Worm (Caenorhabditis elegans) whole organism, mixed stage, embryonic: ENCODE data around the gene hal-3.

Source experiments
- M03D4.4 ChIP-seq: sonication (generic microtip); optimal IDR thresholded peaks from 2 replicates; lab custom pipeline; 2017; ENCODE audit warnings: mild to moderate bottlenecking, missing genetic modification characterization, missing compliant biosample characterization
- bed-3 ChIP-seq: fragments of 200-800 bp; sonication (Bioruptor generic); optimal IDR thresholded peaks from 3 replicates; lab custom pipeline; 2018; ENCODE audit warnings: mild to moderate bottlenecking, missing genetic modification characterization, moderate library complexity, missing compliant biosample characterization
- ceh-39 ChIP-seq: fragments of 150-350 bp; optimal IDR thresholded peaks from 2 replicates; lab custom pipeline; 2014; ENCODE audit warnings: missing biosample characterization, missing genetic modification characterization
- ceh-43 ChIP-seq: fragments of 200-800 bp; sonication (Bioruptor generic); optimal IDR thresholded peaks from 2 replicates; lab custom pipeline; 2018; ENCODE audit warnings: mild to moderate bottlenecking, missing genetic modification characterization, moderate library complexity, missing compliant biosample characterization
- ceh-83 ChIP-seq: fragments of 200-800 bp; sonication (Bioruptor generic); optimal IDR thresholded peaks from 2 replicates; lab custom pipeline; 2018; ENCODE audit warnings: mild to moderate bottlenecking, missing genetic modification characterization, missing compliant biosample characterization
- ces-1 ChIP-seq: fragments of 150-350 bp; optimal IDR thresholded peaks from 2 replicates; lab custom pipeline; 2014; ENCODE audit warnings: missing biosample characterization, missing genetic modification reagents, missing genetic modification characterization
- cnd-1 ChIP-seq: fragments of 200-800 bp; sonication (Bioruptor generic); optimal IDR thresholded peaks from 2 replicates; lab custom pipeline; 2018; ENCODE audit warnings: mild to moderate bottlenecking, missing genetic modification characterization, missing compliant biosample characterization
- drap-1 ChIP-seq: fragments of 200-800 bp; sonication (Bioruptor generic); optimal IDR thresholded peaks from 3 replicates; lab custom pipeline; 2018; ENCODE audit warnings: mild to moderate bottlenecking, missing genetic modification characterization, missing compliant biosample characterization
- elt-1 ChIP-seq: sonication (generic microtip); optimal IDR thresholded peaks from 2 replicates; lab custom pipeline; 2017; ENCODE audit warnings: missing genetic modification characterization, mild to moderate bottlenecking, missing compliant biosample characterization, antibody characterized with exemption, moderate library complexity, borderline replicate concordance; ENCODE audit not compliant: insufficient read depth
- elt-3 ChIP-seq: fragments of 150-350 bp; optimal IDR thresholded peaks from 2 replicates; lab custom pipeline; 2014; ENCODE audit warnings: missing biosample characterization, missing genetic modification characterization
- flh-1 ChIP-seq: fragments of 200-800 bp; sonication (Bioruptor generic); optimal IDR thresholded peaks from 2 replicates; lab custom pipeline; 2018; ENCODE audit warnings: mild to moderate bottlenecking, missing genetic modification characterization, moderate library complexity, missing compliant biosample characterization
- ham-2 ChIP-seq: fragments of 200-800 bp; sonication (Bioruptor generic); optimal IDR thresholded peaks from 2 replicates; lab custom pipeline; 2018; ENCODE audit warnings: mild to moderate bottlenecking, missing genetic modification characterization, missing compliant biosample characterization
- hlh-1 ChIP-seq: fragments of 150-350 bp; optimal IDR thresholded peaks from 2 replicates; lab custom pipeline; 2014; ENCODE audit warnings: missing biosample characterization, missing genetic modification reagents, missing genetic modification characterization
- lin-13 ChIP-seq: fragments of 150-350 bp; optimal IDR thresholded peaks from 2 replicates; lab custom pipeline; 2014; ENCODE audit warnings: missing biosample characterization, missing genetic modification characterization
- lin-32 ChIP-seq: fragments of 200-800 bp; sonication (Bioruptor generic); optimal IDR thresholded peaks from 2 replicates; lab custom pipeline; 2018; ENCODE audit warnings: mild to moderate bottlenecking, missing genetic modification characterization, missing compliant biosample characterization
- mab-5 ChIP-seq: fragments of 150-350 bp; optimal IDR thresholded peaks from 2 replicates; lab custom pipeline; 2014; ENCODE audit warnings: missing biosample characterization, missing genetic modification characterization
- mep-1 ChIP-seq: fragments of 150-350 bp; optimal IDR thresholded peaks from 2 replicates; lab custom pipeline; 2017; ENCODE audit warnings: missing biosample characterization, missing genetic modification reagents, missing genetic modification characterization, inconsistent platforms
- nhr-2 ChIP-seq: fragments of 150-350 bp; optimal IDR thresholded peaks from 2 replicates; lab custom pipeline; 2014; ENCODE audit warnings: missing biosample characterization, missing genetic modification characterization
- nhr-237 ChIP-seq: fragments of 150-350 bp; optimal IDR thresholded peaks from 2 replicates; lab custom pipeline; 2014; ENCODE audit warnings: missing biosample characterization, missing genetic modification characterization
- nhr-76 ChIP-seq: sonication (generic microtip); optimal IDR thresholded peaks from 2 replicates; lab custom pipeline; 2017; ENCODE audit warnings: missing biosample characterization, missing genetic modification characterization
- pha-4 ChIP-seq: fragments of 150-350 bp; optimal IDR thresholded peaks from 2 replicates; lab custom pipeline; 2018; ENCODE audit warnings: missing biosample characterization, missing genetic modification reagents, missing genetic modification characterization
- sem-2 ChIP-seq: fragments of 200-800 bp; sonication (Bioruptor generic); optimal IDR thresholded peaks from 2 replicates; lab custom pipeline; 2018; ENCODE audit warnings: mild to moderate bottlenecking, missing genetic modification characterization, missing compliant biosample characterization
- sptf-1 ChIP-seq: sonication (generic microtip); optimal IDR thresholded peaks from 2 replicates; lab custom pipeline; 2017; ENCODE audit warnings: mild to moderate bottlenecking, missing genetic modification characterization, moderate library complexity, missing compliant biosample characterization
- tbx-8 ChIP-seq: fragments of 200-800 bp; sonication (Bioruptor generic); optimal IDR thresholded peaks from 2 replicates; lab custom pipeline; 2018; ENCODE audit warnings: mild to moderate bottlenecking, missing genetic modification characterization, moderate library complexity, missing compliant biosample characterization
- unc-120 ChIP-seq: sonication (generic microtip); optimal IDR thresholded peaks from 2 replicates; lab custom pipeline; 2017; ENCODE audit warnings: missing genetic modification characterization, missing compliant biosample characterization; ENCODE audit not compliant: poor library complexity, severe bottlenecking
- unc-62 ChIP-seq: fragments of 150-350 bp; optimal IDR thresholded peaks from 2 replicates; lab custom pipeline; 2014; ENCODE audit warnings: missing biosample characterization, missing genetic modification reagents, missing genetic modification characterization
- zip-8 ChIP-seq: fragments of 150-350 bp; optimal IDR thresholded peaks from 2 replicates; lab custom pipeline; 2014; ENCODE audit warnings: missing biosample characterization, missing genetic modification characterization
- ztf-11 ChIP-seq: fragments of 150-350 bp; optimal IDR thresholded peaks from 2 replicates; lab custom pipeline; 2014; ENCODE audit warnings: missing biosample characterization, missing genetic modification characterization

The hal-3 gene

DNA sequence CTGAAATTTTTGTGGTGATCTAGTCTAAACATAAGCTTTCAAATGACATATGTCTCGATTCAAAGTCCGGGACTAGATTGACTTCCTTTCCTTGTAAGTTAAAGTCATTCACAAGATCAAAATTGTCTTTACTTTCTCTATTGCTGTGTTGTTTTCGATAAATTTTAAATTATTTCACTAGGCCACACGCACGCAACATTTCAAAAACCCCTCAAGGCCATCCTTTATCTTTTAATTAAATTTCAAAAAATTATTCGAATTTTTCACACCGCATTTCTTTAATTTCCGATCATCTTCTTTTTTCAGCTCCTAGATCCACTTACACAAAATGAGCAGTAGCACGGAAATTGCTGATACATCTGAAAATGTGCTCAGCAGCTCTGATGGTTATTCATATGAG, 19.4 kb upstream of the hal-3 start, which contains the start of gene ZK1307.7:
Gene ZK1307.7, plus strand, starts transcription at position 301 of the 400 bp plus-strand sequence.
- no peak for TF ChIP-seq flh-1
- no peak for TF ChIP-seq ceh-83
- no peak for TF ChIP-seq nhr-76

DNA sequence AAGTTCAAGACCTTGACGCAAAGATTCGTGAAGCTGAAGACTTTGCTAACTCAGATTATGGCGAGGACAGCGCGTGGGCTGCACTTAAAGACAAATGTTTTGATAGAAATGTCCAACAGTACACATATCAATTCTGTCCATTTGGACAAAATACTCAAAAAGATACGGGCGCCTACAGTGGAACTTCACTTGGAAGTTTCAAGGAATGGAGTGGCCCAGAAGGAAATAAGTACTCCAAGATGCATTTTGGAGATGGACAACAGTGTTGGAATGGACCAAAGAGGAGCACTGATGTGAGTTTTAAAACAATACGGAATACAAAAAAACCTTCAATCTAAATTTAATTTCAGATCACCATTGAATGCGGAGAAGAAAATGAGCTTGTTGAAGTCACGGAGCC, 9.0 kb upstream of the hal-3 start:
- TF ChIP-seq bed-3 (GFP tag; lab: Kevin White, UChicago) = no peak
- TF ChIP-seq ceh-83 = no peak
- no peak for TF ChIP-seq unc-62 (GFP tag; lab: Kevin White, UChicago)
- no peak for TF ChIP-seq ceh-39 (tag; lab: Kevin White, UChicago)
- TF ChIP-seq elt-1 (tag; lab: Kevin White, UChicago) = no peak
- TF ChIP-seq sptf-1 (tag; lab: Kevin White, UChicago) = no peak
- no peak for TF ChIP-seq flh-1

- TF ChIP-seq ztf-11 (tag; lab: Kevin White, UChicago) (no peak), ces-1 (GFP tag; lab: Kevin White, UChicago) (peak; percentile 10), nhr-237 (tag; lab: Kevin White, UChicago) (no peak), nhr-76 (no peak), elt-3 (no peak), mep-1 (peak; percentile 8)
- TF ChIP-seq, all 35 proteins: peak for 2
Measured at ce11 chrII:9624110-9624695, 7.3 kb upstream of the hal-3 start, which contains the start of the genes dnj-20 and ZK1307.8. TSS of gene dnj-20 (minus strand) at chrII:9624176. TSS of gene ZK1307.8 (plus strand) at chrII:9624613.

DNA sequence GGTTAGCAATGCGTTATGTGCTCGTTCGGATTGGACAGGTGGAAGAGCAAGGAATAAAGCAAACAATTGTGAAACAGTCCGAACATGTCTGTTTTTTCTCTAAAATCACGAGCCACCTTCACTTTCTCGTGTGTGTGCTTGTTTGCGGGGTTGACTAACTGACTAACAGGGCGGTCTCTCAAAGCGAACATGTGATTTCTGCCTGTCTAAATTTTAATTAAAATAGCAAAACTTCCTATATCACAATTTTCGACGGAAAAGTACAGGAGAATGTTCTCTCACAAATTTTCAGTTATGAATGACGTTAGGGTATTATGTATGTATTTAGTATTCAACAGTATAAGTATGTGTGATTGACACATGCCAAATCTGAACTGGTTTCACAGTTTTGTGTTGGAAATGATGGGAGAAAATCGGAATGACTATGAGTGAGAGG, 5.0 kb upstream of the hal-3 start:
- no peak for TF ChIP-seq mab-5 (tag; lab: Kevin White, UChicago)
- no peak for TF ChIP-seq ceh-43
- TF ChIP-seq elt-1 (tag; lab: Kevin White, UChicago) = no peak
- TF ChIP-seq ceh-83 = no peak

DNA sequence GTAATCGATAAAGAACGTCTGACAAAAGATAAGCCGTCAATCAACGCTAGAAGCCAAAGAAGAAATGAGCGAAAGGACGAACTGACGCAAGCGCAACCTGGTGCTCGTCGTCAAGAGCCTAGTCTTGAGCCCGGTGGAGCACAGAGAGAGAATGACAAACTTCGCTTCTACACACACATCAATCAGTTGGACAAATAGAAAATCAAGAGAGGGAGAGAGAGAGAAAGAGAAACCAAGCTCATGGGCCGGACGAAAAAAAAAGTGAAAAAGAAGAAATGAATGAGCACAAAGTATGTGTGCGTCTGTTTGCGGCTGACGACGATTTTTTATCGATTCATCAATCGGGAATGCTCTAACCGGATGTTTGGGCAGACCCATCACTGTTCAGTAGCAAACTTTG, 4.2 kb upstream of the hal-3 start:
- no peak for TF ChIP-seq sem-2 (GFP tag; lab: Kevin White, UChicago)
- peak; percentile 67 for TF ChIP-seq hlh-1 (tag; lab: Kevin White, UChicago)
- TF ChIP-seq drap-1 (GFP tag; lab: Kevin White, UChicago) = no peak
- no peak for TF ChIP-seq ceh-83
- no peak for TF ChIP-seq ham-2 (GFP tag; lab: Kevin White, UChicago)
- peak; percentile 39 for TF ChIP-seq unc-120 (tag; lab: Kevin White, UChicago)
- TF ChIP-seq sptf-1 (tag; lab: Kevin White, UChicago) = no peak
- TF ChIP-seq zip-8 = no peak
- no peak for TF ChIP-seq elt-3
- no peak for TF ChIP-seq ceh-43
- no peak for TF ChIP-seq nhr-2
- no peak for TF ChIP-seq nhr-76
- TF ChIP-seq lin-13 (tag; lab: Kevin White, UChicago) = no peak
- no peak for TF ChIP-seq cnd-1 (tag; lab: Kevin White, UChicago)
- TF ChIP-seq lin-32 = no peak
- TF ChIP-seq pha-4 (tag; lab: Kevin White, UChicago) = no peak
- no peak for TF ChIP-seq M03D4.4 (tag; lab: Kevin White, UChicago)
- no peak for TF ChIP-seq mab-5 (tag; lab: Kevin White, UChicago)
- no peak for TF ChIP-seq tbx-8 (GFP tag; lab: Kevin White, UChicago)
- peak; percentile 90 for TF ChIP-seq unc-62 (GFP tag; lab: Kevin White, UChicago)
- TF ChIP-seq, all 35 proteins: peak for 3

DNA sequence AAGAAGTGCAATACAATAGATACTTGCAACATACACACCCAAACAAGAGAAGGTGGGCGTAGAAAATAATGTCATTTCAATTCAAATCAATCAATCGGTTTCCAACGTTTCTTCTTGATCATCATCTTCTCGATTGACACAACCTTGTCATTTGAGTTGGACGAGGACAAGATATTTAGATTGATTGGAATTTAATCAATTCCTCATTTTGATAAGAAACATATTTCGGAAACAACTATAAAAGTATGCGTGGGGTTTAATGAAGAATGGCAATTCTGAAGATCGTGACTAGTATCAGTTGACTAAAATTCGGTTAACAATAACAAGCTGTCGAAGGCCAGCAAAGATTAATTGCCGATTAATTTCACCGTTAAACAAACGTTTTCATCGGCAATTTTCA, 3.7 kb upstream of the hal-3 start:
- TF ChIP-seq unc-120 (tag; lab: Kevin White, UChicago) (no peak), nhr-2 (no peak), lin-32 (no peak), unc-62 (GFP tag; lab: Kevin White, UChicago) (peak; percentile 60)
